Worm (Caenorhabditis elegans) whole organism, L2 larva: ENCODE data around the gene arrd-10.

Experiments used
- F13H6.1 ChIP-seq: sonication (generic microtip); optimal IDR thresholded peaks from 2 replicates; lab custom pipeline; 2016; ENCODE audit warnings: missing genetic modification characterization, missing compliant biosample characterization
- lin-39 ChIP-seq: fragments of 150-350 bp; optimal IDR thresholded peaks from 2 replicates; lab custom pipeline; 2014; ENCODE audit warnings: missing biosample characterization, missing genetic modification reagents, missing genetic modification characterization
- mdl-1 ChIP-seq, 2 experiments: fragments of 150-350 bp in 1 of 2; sonication (generic microtip) in 1 of 2; optimal IDR thresholded peaks; 2 replicates each; lab custom pipeline; 2017; ENCODE audit warnings: missing biosample characterization in 2 of 2, missing genetic modification characterization in 2 of 2
- nhr-11 ChIP-seq: fragments of 150-350 bp; optimal IDR thresholded peaks from 2 replicates; lab custom pipeline; 2014; ENCODE audit warnings: missing biosample characterization, missing genetic modification characterization
- nhr-12 ChIP-seq: fragments of 150-350 bp; optimal IDR thresholded peaks from 2 replicates; lab custom pipeline; 2014; ENCODE audit warnings: missing biosample characterization, missing genetic modification characterization
- nhr-25 ChIP-seq: fragments of 150-350 bp; sonication (generic microtip); optimal IDR thresholded peaks from 3 replicates; lab custom pipeline; 2014; ENCODE audit warnings: missing biosample characterization, missing genetic modification characterization
- unc-62 ChIP-seq: fragments of 150-350 bp; optimal IDR thresholded peaks from 2 replicates; lab custom pipeline; 2014; ENCODE audit warnings: missing biosample characterization, missing genetic modification reagents, missing genetic modification characterization

- TF ChIP-seq nhr-11 (tag; lab: Kevin White, UChicago): no peak
- no peak for TF ChIP-seq lin-39 (tag; lab: Kevin White, UChicago)
- no peak for TF ChIP-seq unc-62 (GFP tag; lab: Kevin White, UChicago)
- peak; percentile 3 for TF ChIP-seq F13H6.1 (tag; lab: Kevin White, UChicago)
- no peak for TF ChIP-seq nhr-25
- TF ChIP-seq nhr-12: no peak
- no peak for TF ChIP-seq mdl-1 (tag; optimal IDR thresholded peaks at IDR 0.05; lab: Kevin White, UChicago)
These were observed 13.4 kb downstream of the arrd-10 start for ce11 chrII:12953297-12953696.
